Worm (Caenorhabditis elegans): ENCODE results near the gene K02E7.12.
A peak's percentile ranks its signal among the peaks of the same experiment; 100 is the strongest.
"Not testable (repeated sequence)": the region's sequence is repeated elsewhere in the genome, so short reads cannot be mapped to it uniquely, and the experiment has no call there.

The K02E7.12 gene

ce11 chrII:1070875-1071274 is at the start of gene K02E7.12:
Gene K02E7.12 (plus strand): TSS chrII:1071175.
- no peak for TF ChIP-seq mdl-1 (tag; optimal IDR thresholded peaks at IDR 0.05)
- no peak for TF ChIP-seq sma-3 (GFP tag; optimal IDR thresholded peaks at IDR 0.05)
- TF ChIP-seq nhr-21 (tag; optimal IDR thresholded peaks at IDR 0.05), result no peak
- no peak for TF ChIP-seq zag-1 (tag; optimal IDR thresholded peaks at IDR 0.05)
- TF ChIP-seq skn-1 (tag; optimal IDR thresholded peaks at IDR 0.05), result no peak
- no peak for TF ChIP-seq C34F6.9 (tag; optimal IDR thresholded peaks at IDR 0.05)
- TF ChIP-seq nhr-11 (tag; optimal IDR thresholded peaks at IDR 0.05), result no peak
- TF ChIP-seq F13H6.1 (tag; optimal IDR thresholded peaks at IDR 0.05), result no peak
- no peak for TF ChIP-seq crh-2 (tag; optimal IDR thresholded peaks at IDR 0.05)
- TF ChIP-seq elt-3 (tag; optimal IDR thresholded peaks at IDR 0.05), result no peak
- TF ChIP-seq ZK546.5 (tag; optimal IDR thresholded peaks at IDR 0.05), result no peak
- TF ChIP-seq mab-5 (tag; optimal IDR thresholded peaks at IDR 0.05), result no peak
- no peak for TF ChIP-seq Y55F3AM.14 (GFP tag; optimal IDR thresholded peaks at IDR 0.05)
- no peak for TF ChIP-seq ztf-11 (tag; optimal IDR thresholded peaks at IDR 0.05)

- not testable (repeated sequence) for TF ChIP-seq ztf-4 (tag; optimal IDR thresholded peaks at IDR 0.05); ama-1 (optimal IDR thresholded peaks at IDR 0.05); unc-55 (GFP tag; optimal IDR thresholded peaks at IDR 0.05)
Observed at ce11 chrII:1024684-1025083, 46.3 kb upstream of the K02E7.12 start, which contains the start of gene btb-11. Gene btb-11 (minus strand): TSS chrII:1024784.

- TF ChIP-seq skn-1 (tag; optimal IDR thresholded peaks at IDR 0.05), result no peak
- TF ChIP-seq nhr-10 (tag; optimal IDR thresholded peaks at IDR 0.05), result no peak
- TF ChIP-seq nhr-129 (tag; optimal IDR thresholded peaks at IDR 0.05), result no peak
- no peak for TF ChIP-seq alr-1 (tag; optimal IDR thresholded peaks at IDR 0.05)
- no peak for TF ChIP-seq ceh-82 (tag; optimal IDR thresholded peaks at IDR 0.05)
- TF ChIP-seq egl-27 (tag; optimal IDR thresholded peaks at IDR 0.05), result no peak
- no peak for TF ChIP-seq lin-11 (tag; optimal IDR thresholded peaks at IDR 0.05)
- TF ChIP-seq C34F6.9 (tag; optimal IDR thresholded peaks at IDR 0.05), result no peak
- no peak for TF ChIP-seq sma-3 (GFP tag; optimal IDR thresholded peaks at IDR 0.05)
- no peak for TF ChIP-seq lsy-2 (tag; optimal IDR thresholded peaks at IDR 0.05)
- TF ChIP-seq elt-1 (tag; optimal IDR thresholded peaks at IDR 0.05), result no peak
- TF ChIP-seq sma-9 (GFP tag; optimal IDR thresholded peaks at IDR 0.05), result no peak
- TF ChIP-seq sma-9 (tag; optimal IDR thresholded peaks at IDR 0.05), result no peak
- TF ChIP-seq nhr-25 (tag; optimal IDR thresholded peaks at IDR 0.05), result no peak
- TF ChIP-seq peb-1 (tag; optimal IDR thresholded peaks at IDR 0.05), result no peak
- no peak for TF ChIP-seq nhr-237 (tag; optimal IDR thresholded peaks at IDR 0.05)
Observed at ce11 chrII:1026670-1027069, 44.3 kb upstream of the K02E7.12 start, which contains the start of gene M01D1.12. Gene M01D1.12 (plus strand): TSS chrII:1026970.

ce11 chrII:1028602-1029001 is 42.4 kb upstream of the K02E7.12 start, which contains the start of gene math-34:
Gene math-34 (plus strand): TSS chrII:1028972.
- no peak for TF ChIP-seq nhr-21 (tag; optimal IDR thresholded peaks at IDR 0.05)
- TF ChIP-seq fos-1 (tag; optimal IDR thresholded peaks at IDR 0.05), result peak; percentile 23

ce11 chrII:1040464-1040863 is 30.5 kb upstream of the K02E7.12 start, which contains the start of gene fbxb-39:
Gene fbxb-39 (minus strand): TSS chrII:1040564.
- TF ChIP-seq ZK546.5 (tag; optimal IDR thresholded peaks at IDR 0.05), result no peak
- no peak for TF ChIP-seq F13H6.1 (tag; optimal IDR thresholded peaks at IDR 0.05)
- TF ChIP-seq ceh-16 (tag; optimal IDR thresholded peaks at IDR 0.05), result no peak
- TF ChIP-seq nhr-10 (tag; optimal IDR thresholded peaks at IDR 0.05), result no peak

- TF ChIP-seq nhr-12 (tag; optimal IDR thresholded peaks at IDR 0.05) (no peak), snpc-4 (tag; optimal IDR thresholded peaks at IDR 0.05) (no peak), mdl-1 (tag; optimal IDR thresholded peaks at IDR 0.05) (no peak), elt-3 (tag; optimal IDR thresholded peaks at IDR 0.05) (no peak), ceh-82 (tag; optimal IDR thresholded peaks at IDR 0.05) (no peak), ztf-11 (tag; optimal IDR thresholded peaks at IDR 0.05) (no peak), mbf-1 (tag; optimal IDR thresholded peaks at IDR 0.05) (no peak), peb-1 (tag; optimal IDR thresholded peaks at IDR 0.05) (no peak), ztf-4 (tag; optimal IDR thresholded peaks at IDR 0.05) (no peak), fos-1 (tag; optimal IDR thresholded peaks at IDR 0.05) (no peak), Y55F3AM.14 (GFP tag; optimal IDR thresholded peaks at IDR 0.05) (no peak), nhr-11 (tag; optimal IDR thresholded peaks at IDR 0.05) (no peak), ztf-1 (GFP tag; conservative IDR thresholded peaks at IDR 0.05) (no peak), nhr-237 (tag; optimal IDR thresholded peaks at IDR 0.05) (no peak), ama-1 (optimal IDR thresholded peaks at IDR 0.05) (no peak), nhr-25 (tag; optimal IDR thresholded peaks at IDR 0.05) (no peak), elt-1 (tag; optimal IDR thresholded peaks at IDR 0.05) (no peak), mab-5 (tag; optimal IDR thresholded peaks at IDR 0.05) (no peak), dmd-4 (tag; optimal IDR thresholded peaks at IDR 0.05) (no peak)
Observed at ce11 chrII:1042227-1042626, 28.7 kb upstream of the K02E7.12 start, which contains the start of gene fbxb-41. Gene fbxb-41 (minus strand): TSS chrII:1042327.

Measured in whole organism, L2 larva.